Worm (Caenorhabditis elegans) whole organism, late embryonic: Measurements from ENCODE around the gene rfl-1.

Source experiments
- ama-1 ChIP-seq: fragments of 150-350 bp; optimal IDR thresholded peaks from 2 replicates; lab custom pipeline; 2014
- ceh-24 ChIP-seq: sonication (generic microtip); optimal IDR thresholded peaks from 2 replicates; lab custom pipeline; 2016; ENCODE audit warnings: mild to moderate bottlenecking, missing genetic modification characterization, missing compliant biosample characterization
- che-1 ChIP-seq: sonication (generic microtip); optimal IDR thresholded peaks from 2 replicates; lab custom pipeline; 2016; ENCODE audit warnings: mild to moderate bottlenecking, missing genetic modification characterization, missing compliant biosample characterization
- gmeb-2 ChIP-seq: sonication (generic microtip); optimal IDR thresholded peaks from 2 replicates; lab custom pipeline; 2016; ENCODE audit warnings: missing genetic modification characterization, inconsistent platforms, missing compliant biosample characterization
- hlh-15 ChIP-seq: sonication (generic microtip); optimal IDR thresholded peaks from 2 replicates; lab custom pipeline; 2016; ENCODE audit warnings: missing genetic modification characterization, missing compliant biosample characterization
- hlh-8 ChIP-seq: sonication (generic microtip); optimal IDR thresholded peaks from 2 replicates; lab custom pipeline; 2016; ENCODE audit warnings: missing genotype, missing genetic modification characterization, missing compliant biosample characterization
- nfya-1 ChIP-seq: sonication (generic microtip); optimal IDR thresholded peaks from 2 replicates; lab custom pipeline; 2017; ENCODE audit warnings: missing genetic modification characterization, mild to moderate bottlenecking, missing compliant biosample characterization, antibody characterized with exemption, moderate library complexity
- npax-4 ChIP-seq: sonication (generic microtip); optimal IDR thresholded peaks from 2 replicates; lab custom pipeline; 2016; ENCODE audit warnings: missing genetic modification characterization, missing compliant biosample characterization
- pag-3 ChIP-seq: sonication (generic microtip); optimal IDR thresholded peaks from 2 replicates; lab custom pipeline; 2016; ENCODE audit warnings: missing compliant biosample characterization, missing genetic modification characterization, borderline replicate concordance
- pha-4 ChIP-seq: fragments of 150-350 bp; optimal IDR thresholded peaks from 2 replicates; lab custom pipeline; 2018; ENCODE audit warnings: missing biosample characterization, missing genetic modification reagents, missing genetic modification characterization
- pqm-1 ChIP-seq: sonication (generic microtip); optimal IDR thresholded peaks from 2 replicates; lab custom pipeline; 2016; ENCODE audit warnings: missing genetic modification characterization, missing compliant biosample characterization
- pros-1 ChIP-seq: fragments of 150-350 bp; optimal IDR thresholded peaks from 2 replicates; lab custom pipeline; 2014; ENCODE audit warnings: missing biosample characterization, missing genetic modification reagents, missing genetic modification characterization
- rnt-1 ChIP-seq: sonication (generic microtip); optimal IDR thresholded peaks from 2 replicates; lab custom pipeline; 2016; ENCODE audit warnings: missing genetic modification characterization, missing compliant biosample characterization

ce11 chrIII:7064185-7064584, 43.2 kb downstream of the rfl-1 start, which contains the start of gene R01H2.4:
- TF ChIP-seq pha-4 (tag; lab: Kevin White, UChicago) = no peak
- no peak for TF ChIP-seq npax-4 (tag; lab: Kevin White, UChicago)
- no peak for TF ChIP-seq nfya-1
- TF ChIP-seq gmeb-2 (tag; lab: Kevin White, UChicago) = no peak
- no peak for TF ChIP-seq hlh-8 (tag; lab: Kevin White, UChicago)
- no peak for TF ChIP-seq pros-1
- TF ChIP-seq ceh-24 = no peak
- no peak for TF ChIP-seq che-1 (tag; lab: Kevin White, UChicago)
- TF ChIP-seq pqm-1 (tag; lab: Kevin White, UChicago) = no peak
- no peak for TF ChIP-seq rnt-1 (tag; lab: Kevin White, UChicago)
- no peak for TF ChIP-seq pag-3 (tag; lab: Kevin White, UChicago)
- TF ChIP-seq hlh-15 (tag; lab: Kevin White, UChicago) = no peak
- no peak for TF ChIP-seq ama-1 (lab: Kevin White, UChicago)
